Fruit fly (Drosophila melanogaster) whole organism, pupa: ENCODE measurements around the gene CG11563.

Experiments used
- CG10348 ChIP-seq: fragments of 200-800 bp; sonication (Bioruptor generic); IDR thresholded peaks from 2 replicates; pipeline ENCODE4 v1.3.6; 2022; ENCODE audit warnings: missing biosample characterization, missing genetic modification characterization
- CG12605 ChIP-seq: fragments of 200-800 bp; sonication (Bioruptor generic); IDR thresholded peaks from 2 replicates; pipeline ENCODE4 v1.3.6; 2022; ENCODE audit warnings: missing biosample characterization, missing genetic modification characterization
- CG13204 ChIP-seq: fragments of 200-800 bp; sonication (Bioruptor generic); optimal IDR thresholded peaks from 2 replicates; lab custom pipeline; 2018; ENCODE audit warnings: missing biosample characterization, mild to moderate bottlenecking, missing genetic modification characterization, moderate library complexity
- CG14655 ChIP-seq: fragments of 200-800 bp; sonication (Bioruptor generic); optimal IDR thresholded peaks from 3 replicates; lab custom pipeline; 2017; ENCODE audit warnings: mild to moderate bottlenecking, missing biosample characterization, missing genetic modification reagents, missing genetic modification characterization
- CG15710 ChIP-seq: fragments of 200-800 bp; sonication (Bioruptor generic); optimal IDR thresholded peaks from 2 replicates; lab custom pipeline; 2018; ENCODE audit warnings: missing biosample characterization, mild to moderate bottlenecking, missing genetic modification characterization, moderate library complexity
- CG17806 ChIP-seq: fragments of 200-800 bp; sonication (Bioruptor generic); optimal IDR thresholded peaks from 2 replicates; lab custom pipeline; 2018; ENCODE audit warnings: missing biosample characterization, mild to moderate bottlenecking, missing genetic modification characterization, moderate library complexity
- CG32121 ChIP-seq: fragments of 200-800 bp; sonication (Bioruptor generic); IDR thresholded peaks from 2 replicates; pipeline ENCODE4 v1.3.6; 2022; ENCODE audit warnings: missing biosample characterization, missing genetic modification characterization
- CG34367 ChIP-seq: fragments of 200-800 bp; sonication (Bioruptor generic); optimal IDR thresholded peaks from 2 replicates; lab custom pipeline; 2018; ENCODE audit warnings: missing biosample characterization, mild to moderate bottlenecking, missing genetic modification characterization
- CG4496 ChIP-seq: fragments of 200-800 bp; sonication (Bioruptor generic); IDR thresholded peaks from 3 replicates; pipeline ENCODE4 v1.3.6; 2022; ENCODE audit warnings: missing biosample characterization, missing genetic modification characterization
- CG8159 ChIP-seq: fragments of 200-800 bp; sonication (Bioruptor generic); optimal IDR thresholded peaks from 3 replicates; lab custom pipeline; 2018; ENCODE audit warnings: missing biosample characterization, mild to moderate bottlenecking, missing genetic modification characterization, moderate library complexity
- CG8301 ChIP-seq: fragments of 200-800 bp; sonication (Bioruptor generic); optimal IDR thresholded peaks from 2 replicates; lab custom pipeline; 2018; ENCODE audit warnings: missing biosample characterization, mild to moderate bottlenecking, missing genetic modification characterization
- CG9948 ChIP-seq: fragments of 200-800 bp; sonication (Bioruptor generic); optimal IDR thresholded peaks from 2 replicates; lab custom pipeline; 2018; ENCODE audit warnings: missing biosample characterization, mild to moderate bottlenecking, missing genetic modification characterization, moderate library complexity
- D1 ChIP-seq: fragments of 200-800 bp; sonication (Bioruptor generic); optimal IDR thresholded peaks from 2 replicates; lab custom pipeline; 2018; ENCODE audit warnings: missing biosample characterization, mild to moderate bottlenecking, missing genetic modification characterization, moderate library complexity
- EcR ChIP-seq: fragments of 200-800 bp; sonication (Bioruptor generic); optimal IDR thresholded peaks from 3 replicates; lab custom pipeline; 2019; ENCODE audit warnings: missing biosample characterization, missing genetic modification characterization, mild to moderate bottlenecking, moderate library complexity, missing genetic modification reagents
- Ets98B ChIP-seq: fragments of 200-800 bp; sonication (Bioruptor generic); IDR thresholded peaks from 2 replicates; pipeline ENCODE4 v1.3.6; 2022; ENCODE audit warnings: missing biosample characterization, missing genetic modification characterization
- Pif1A ChIP-seq: fragments of 200-800 bp; sonication (Bioruptor generic); optimal IDR thresholded peaks from 3 replicates; lab custom pipeline; 2016; ENCODE audit warnings: missing biosample characterization, missing genetic modification characterization
- Pif1B ChIP-seq: fragments of 200-800 bp; sonication (Bioruptor generic); optimal IDR thresholded peaks from 3 replicates; lab custom pipeline; 2016; ENCODE audit warnings: missing biosample characterization, missing genetic modification characterization
- Snoo ChIP-seq: fragments of 200-800 bp; sonication (Bioruptor generic); optimal IDR thresholded peaks from 3 replicates; lab custom pipeline; 2017; ENCODE audit warnings: missing biosample characterization, mild to moderate bottlenecking, missing genetic modification characterization, inconsistent platforms
- fd96Ca ChIP-seq: fragments of 200-800 bp; sonication (Bioruptor generic); IDR thresholded peaks from 3 replicates; pipeline ENCODE4 v1.3.6; 2022; ENCODE audit warnings: missing biosample characterization, missing genetic modification characterization
- gl ChIP-seq: fragments of 200-800 bp; sonication (Bioruptor generic); optimal IDR thresholded peaks from 2 replicates; lab custom pipeline; 2018; ENCODE audit warnings: missing biosample characterization, mild to moderate bottlenecking, missing genetic modification characterization
- rn ChIP-seq: fragments of 200-800 bp; sonication (Bioruptor generic); IDR thresholded peaks from 2 replicates; pipeline ENCODE4 v1.3.6; 2022; ENCODE audit warnings: missing biosample characterization, missing genetic modification characterization

The CG11563 gene

DNA sequence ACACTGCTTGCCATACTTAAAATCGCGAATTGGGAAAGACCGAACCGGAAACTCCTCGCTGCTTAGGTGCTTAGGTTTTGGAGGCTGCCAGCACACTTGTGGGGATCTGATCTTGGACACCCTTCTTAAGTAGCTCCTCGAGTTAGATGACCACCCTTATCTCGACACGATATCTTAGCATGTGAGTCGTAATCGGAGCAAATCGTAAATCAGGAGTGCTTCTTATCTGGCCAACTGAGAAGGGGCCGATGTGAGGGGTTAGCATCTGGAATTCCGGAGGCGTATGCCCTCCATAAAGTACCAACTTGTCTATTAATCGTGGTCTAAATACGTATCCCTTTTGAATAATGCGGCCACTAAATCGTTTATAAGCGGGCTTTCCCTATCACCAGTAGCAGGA lies 17.8 kb downstream of the CG11563 start, which contains the start of gene salt:
Gene salt (minus strand): TSS at position 101 of the 400 bp plus-strand sequence.
- no peak for TF ChIP-seq D1 (tag; lab: Kevin White, UChicago)
- TF ChIP-seq CG10348 (GFP tag; lab: Robert Waterston, UW): no peak
- TF ChIP-seq CG9948 (tag; lab: Kevin White, UChicago): no peak
- TF ChIP-seq CG12605 (GFP tag; lab: Robert Waterston, UW): no peak
- TF ChIP-seq Pif1B: no peak
- no peak for TF ChIP-seq CG8301 (tag; lab: Kevin White, UChicago)
- TF ChIP-seq CG34367 (tag; lab: Kevin White, UChicago): no peak
- TF ChIP-seq CG13204 (GFP tag; lab: Kevin White, UChicago): no peak
- TF ChIP-seq CG17806 (tag; lab: Kevin White, UChicago): no peak
- TF ChIP-seq rn (GFP tag; lab: Robert Waterston, UW): no peak
- no peak for TF ChIP-seq CG8159
- no peak for TF ChIP-seq CG32121
- no peak for TF ChIP-seq EcR (GFP tag; lab: Kevin White, UChicago)
- TF ChIP-seq Ets98B (GFP tag; lab: Robert Waterston, UW): no peak
- no peak for TF ChIP-seq fd96Ca
- TF ChIP-seq CG14655 (GFP tag; lab: Kevin White, UChicago): no peak

DNA sequence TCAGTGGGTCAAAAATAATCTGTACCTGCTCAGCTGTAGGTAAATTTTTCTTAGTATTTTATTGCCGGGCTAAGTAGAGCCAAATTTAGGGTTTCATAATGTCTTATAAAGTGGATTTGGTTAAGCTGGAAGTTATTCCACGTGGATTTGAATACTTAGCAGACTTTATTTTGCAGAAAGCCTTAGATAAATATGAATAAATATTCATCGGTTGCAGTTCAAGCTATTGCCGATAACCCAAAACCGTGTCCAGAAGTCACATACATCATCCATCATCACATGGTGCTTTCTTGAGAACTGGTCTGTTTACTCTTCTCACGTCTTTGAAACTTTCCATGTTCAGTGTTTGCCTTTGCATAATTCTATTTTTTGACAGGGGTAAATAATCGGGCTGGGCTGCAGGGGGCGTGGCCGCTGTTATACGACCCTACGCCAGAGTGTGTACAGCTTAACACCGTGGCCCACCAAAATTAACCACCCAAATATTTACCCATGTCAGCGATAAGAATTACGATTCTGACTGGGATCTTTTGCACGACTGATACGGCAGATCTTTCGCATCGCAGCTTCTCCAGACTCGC lies 21.8 kb downstream of the CG11563 start, which contains the start of gene CG2187:
Gene CG2187 (minus strand): TSS at position 51 of the 581 bp plus-strand sequence.
- TF ChIP-seq Snoo (tag; lab: Kevin White, UChicago) (no peak), CG8159 (no peak), CG8301 (tag; lab: Kevin White, UChicago) (no peak), rn (GFP tag; lab: Robert Waterston, UW) (no peak), fd96Ca (no peak), CG4496 (GFP tag; lab: Robert Waterston, UW) (no peak), CG15710 (tag; lab: Kevin White, UChicago) (no peak)

DNA sequence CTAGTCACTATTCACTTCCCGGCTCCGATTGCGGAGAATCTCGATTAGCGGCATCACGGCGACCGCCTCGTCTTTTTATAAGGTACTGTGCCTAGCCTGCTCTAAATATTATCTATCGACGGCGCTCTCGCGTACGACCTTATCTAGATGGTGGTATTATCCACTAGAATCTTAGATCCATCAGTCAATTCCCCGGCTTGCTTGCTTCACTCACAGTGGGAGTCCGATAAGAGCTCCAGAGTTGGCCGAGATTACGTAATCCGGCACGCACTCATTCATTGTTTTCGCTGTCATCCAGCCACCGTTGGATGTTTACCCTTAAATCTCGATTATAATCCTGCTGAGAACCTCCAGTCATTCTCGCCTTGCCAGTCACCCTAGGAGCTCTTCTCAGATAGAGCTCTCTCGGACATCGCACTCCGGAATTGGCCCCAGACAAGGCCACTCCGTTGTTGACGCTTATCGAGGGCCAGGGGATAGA lies 24.7 kb downstream of the CG11563 start, which contains the start of gene Smvt:
Gene Smvt (minus strand): TSS at position 51 of the 481 bp plus-strand sequence.
- TF ChIP-seq CG15710 (tag; lab: Kevin White, UChicago) (no peak), CG4496 (GFP tag; lab: Robert Waterston, UW) (0 out of 3 replicates have a peak, but pooled peaks have one; percentile 29), EcR (GFP tag; lab: Kevin White, UChicago) (peak; percentile 45)
- TF ChIP-seq, all 21 proteins: peak for 2

DNA sequence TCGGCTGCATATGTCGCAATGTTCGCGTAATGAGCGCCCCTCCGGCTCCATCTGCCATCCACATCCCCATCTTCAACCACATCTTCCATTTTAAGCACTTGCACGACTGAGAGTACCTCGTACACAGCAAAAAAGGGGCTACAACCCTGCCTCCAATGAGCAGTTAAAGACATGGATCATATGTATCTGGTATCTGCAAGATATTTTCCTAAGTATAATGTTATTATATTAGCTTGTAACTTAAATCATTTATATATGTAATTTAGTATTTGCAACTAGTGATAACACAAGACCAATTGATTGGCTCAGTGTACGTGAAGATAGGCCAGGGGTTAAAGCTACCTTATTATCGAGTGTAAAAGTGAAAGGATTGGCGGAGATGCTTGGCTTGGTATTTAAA lies 25.8 kb downstream of the CG11563 start:
- TF ChIP-seq Pif1B (peak; percentile 76), CG14655 (GFP tag; lab: Kevin White, UChicago) (peak; percentile 76), EcR (GFP tag; lab: Kevin White, UChicago) (peak; percentile 2), CG8159 (peak; percentile 84), CG32121 (peak; percentile 49; the same call in 1 of the 2 replicates), CG13204 (GFP tag; lab: Kevin White, UChicago) (peak; percentile 22), Snoo (tag; lab: Kevin White, UChicago) (no peak), Pif1A (GFP tag; lab: Kevin White, UChicago) (peak; percentile 71), CG8301 (tag; lab: Kevin White, UChicago) (peak; percentile 70), fd96Ca (peak; percentile 78), gl (tag; lab: Kevin White, UChicago) (no peak), CG17806 (tag; lab: Kevin White, UChicago) (peak; percentile 75), CG4496 (GFP tag; lab: Robert Waterston, UW) (peak; percentile 51; the same call in 2 of the 3 replicates), CG12605 (GFP tag; lab: Robert Waterston, UW) (no peak), Ets98B (GFP tag; lab: Robert Waterston, UW) (peak; percentile 58), CG34367 (tag; lab: Kevin White, UChicago) (peak; percentile 55), D1 (tag; lab: Kevin White, UChicago) (no peak), CG10348 (GFP tag; lab: Robert Waterston, UW) (no peak), CG9948 (tag; lab: Kevin White, UChicago) (peak; percentile 65), rn (GFP tag; lab: Robert Waterston, UW) (no peak), CG15710 (tag; lab: Kevin White, UChicago) (peak; percentile 70)

DNA sequence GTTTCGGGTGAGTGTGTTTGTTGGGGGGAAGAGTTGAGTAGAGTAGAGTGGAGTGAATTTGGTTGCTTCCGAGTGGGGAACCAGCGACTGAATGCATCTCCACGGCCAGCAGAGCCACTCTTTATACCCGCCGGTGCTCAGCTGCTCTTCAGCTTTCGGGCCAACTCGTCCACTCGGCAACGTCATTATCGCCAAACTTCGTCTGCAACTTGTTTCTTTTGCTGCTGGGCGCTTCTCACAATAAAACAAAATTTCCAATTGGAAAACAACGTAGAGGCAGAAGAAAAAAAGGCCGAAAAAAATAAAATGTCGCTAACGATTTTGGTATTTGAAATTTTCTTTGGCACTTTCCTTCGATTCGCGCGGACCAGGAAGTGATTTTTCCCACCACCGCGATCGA lies 27.8 kb downstream of the CG11563 start, which contains the start of gene CG2150:
Gene CG2150 (minus strand): TSS at position 101 of the 400 bp plus-strand sequence.
- TF ChIP-seq CG4496 (GFP tag; lab: Robert Waterston, UW): peak; percentile 16; the same call in 1 of the 3 replicates
- no peak for TF ChIP-seq CG12605 (GFP tag; lab: Robert Waterston, UW)
- no peak for TF ChIP-seq gl (tag; lab: Kevin White, UChicago)
- no peak for TF ChIP-seq D1 (tag; lab: Kevin White, UChicago)
- TF ChIP-seq Ets98B (GFP tag; lab: Robert Waterston, UW): peak; percentile 24; the same call in 1 of the 2 replicates
- no peak for TF ChIP-seq fd96Ca

DNA sequence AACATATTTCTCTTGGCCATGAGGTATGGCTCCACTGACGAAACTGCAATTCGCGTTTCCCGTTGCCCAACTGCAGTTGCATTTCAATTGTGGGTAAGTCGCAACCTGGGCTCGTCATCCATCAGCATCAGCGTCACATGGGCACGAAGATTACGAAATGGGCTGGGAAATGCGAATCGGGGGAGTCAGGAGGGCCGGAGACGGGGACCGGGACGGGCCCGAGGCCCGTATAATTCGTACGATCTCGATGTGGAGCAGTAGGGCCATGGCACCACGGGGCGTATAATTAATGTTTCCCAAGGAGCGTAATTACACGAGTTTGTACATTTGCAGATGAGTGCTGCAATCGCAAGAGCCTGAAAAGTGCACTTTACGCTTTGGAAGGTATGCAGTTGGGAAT lies 28.3 kb downstream of the CG11563 start:
- TF ChIP-seq gl (tag; lab: Kevin White, UChicago) (no peak), CG8159 (no peak), Pif1A (GFP tag; lab: Kevin White, UChicago) (no peak)
